Fruit fly (Drosophila melanogaster) Kc167 (cell line): ENCODE data around the gene halo.

Source experiments
- Sin3A ChIP-seq: fragments of >200 bp; optimal IDR thresholded peaks from 2 replicates; lab custom pipeline; 2018; ENCODE audit warnings: missing external identifiers
- h ChIP-seq: fragments of >200 bp; optimal IDR thresholded peaks from 3 replicates; lab custom pipeline; 2018; ENCODE audit warnings: missing external identifiers
- psq ChIP-seq: fragments of >200 bp; optimal IDR thresholded peaks from 2 replicates; lab custom pipeline; 2017; ENCODE audit warnings: missing external identifiers
- ttk ChIP-seq: sonication (Bioruptor generic); optimal IDR thresholded peaks from 2 replicates; lab custom pipeline; 2017; ENCODE audit warnings: missing external identifiers

DNA sequence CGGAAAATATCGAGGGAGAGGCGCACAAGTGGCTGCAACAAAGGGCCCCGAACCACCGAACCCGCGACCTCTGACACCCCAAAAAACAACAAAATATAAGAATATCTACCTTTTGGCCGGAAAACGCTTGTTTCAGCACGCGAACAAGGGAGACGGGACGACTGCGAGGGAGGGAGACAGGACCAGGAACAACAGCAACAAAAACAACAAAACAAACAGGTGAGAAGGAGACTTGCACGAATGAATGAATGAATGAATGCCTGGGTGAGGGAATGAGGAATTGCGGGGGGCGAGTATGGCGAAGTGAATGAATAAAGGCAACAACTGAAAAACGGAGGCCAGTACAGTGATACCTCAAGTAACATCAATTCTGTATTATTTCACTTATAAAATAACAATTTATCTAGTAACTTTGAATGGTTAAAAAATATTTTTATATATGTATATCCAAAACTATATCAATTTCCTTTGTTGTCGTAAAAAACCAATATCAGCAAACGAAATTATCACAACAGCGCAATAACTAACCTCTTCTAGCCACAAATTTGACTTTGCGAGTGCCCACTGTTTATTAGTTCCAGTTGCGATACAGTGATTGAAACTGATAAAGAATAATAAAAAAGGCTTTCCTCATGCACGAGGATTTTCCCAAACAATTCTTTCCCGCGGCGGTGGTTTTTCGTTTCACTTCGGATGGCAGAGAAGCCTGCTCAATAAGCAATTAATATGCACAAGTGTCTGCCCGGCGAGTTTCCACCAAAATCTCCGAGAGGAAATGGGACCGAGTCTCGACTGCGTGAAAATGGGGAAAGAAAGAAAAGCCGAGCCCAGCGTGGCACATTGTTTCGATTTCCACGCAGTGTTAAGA, 39.0 kb upstream of the halo start:
- TF ChIP-seq ttk (lab: Kevin White, UChicago), result no peak
- no peak for TF ChIP-seq h (lab: Kevin White, UChicago)
- no peak for TF ChIP-seq Sin3A
- no peak for TF ChIP-seq psq (lab: Kevin White, UChicago)
